Worm (Caenorhabditis elegans): ENCODE measurements around the gene Y48A6C.8.
A peak's percentile ranks its signal among the peaks of the same experiment; 100 is the strongest.

The Y48A6C.8 gene

DNA sequence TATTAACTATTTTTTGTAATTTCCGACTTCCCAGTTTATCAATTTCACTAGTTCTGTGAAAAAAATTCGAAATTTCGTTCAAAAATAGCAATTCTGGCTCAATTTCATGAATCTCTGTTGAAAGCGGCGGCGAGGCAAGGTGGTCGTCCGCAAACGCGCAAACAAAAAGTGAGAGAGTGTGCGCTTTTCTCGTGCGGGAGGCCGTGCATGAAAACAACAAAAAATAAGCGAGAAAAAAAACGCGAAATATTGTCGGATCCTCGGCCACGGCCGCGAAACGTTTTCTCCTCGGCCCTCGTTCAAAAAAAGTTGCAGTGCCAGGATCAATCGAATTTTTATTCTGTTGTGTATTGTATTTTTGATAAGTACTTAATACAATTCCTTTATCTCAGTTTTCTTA is 14.7 kb downstream of the Y48A6C.8 start (continued):
- no peak for TF ChIP-seq F23B12.7 (tag; optimal IDR thresholded peaks at IDR 0.05; ENCODE audit: insufficient read depth)
- TF ChIP-seq rpc-1 (optimal IDR thresholded peaks at IDR 0.05): no peak
- TF ChIP-seq rpc-1 (tag; optimal IDR thresholded peaks at IDR 0.05): no peak
- TF ChIP-seq gei-17 (GFP tag; optimal IDR thresholded peaks at IDR 0.05): no peak
- no peak for TF ChIP-seq ZK185.1 (tag; optimal IDR thresholded peaks at IDR 0.05; ENCODE audit: poor library complexity, severe bottlenecking)
- TF ChIP-seq aptf-2 (GFP tag; conservative IDR thresholded peaks at IDR 0.05): no peak
- peak; percentile 18 for TF ChIP-seq tbp1 (GFP tag; optimal IDR thresholded peaks at IDR 0.05)
- TF ChIP-seq madf-8 (GFP tag; conservative IDR thresholded peaks at IDR 0.05): no peak
- no peak for TF ChIP-seq B0035.1 (tag; optimal IDR thresholded peaks at IDR 0.05)
- no peak for TF ChIP-seq C17E4.6 (GFP tag; IDR thresholded peaks at IDR 0.05)
- TF ChIP-seq tbx-9 (tag; optimal IDR thresholded peaks at IDR 0.05; ENCODE audit: borderline replicate concordance): no peak
- TF ChIP-seq ceh-91 (GFP tag; IDR thresholded peaks at IDR 0.05): no peak
- TF ChIP-seq Y56A3A.18 (GFP tag; IDR thresholded peaks at IDR 0.05): no peak
- peak; percentile 42 for TF ChIP-seq egrh-3 (GFP tag; IDR thresholded peaks at IDR 0.05)
- peak; percentile 59 for TF ChIP-seq lin-54 (GFP tag; optimal IDR thresholded peaks at IDR 0.05)
- no peak for TF ChIP-seq cebp-1 (GFP tag; IDR thresholded peaks at IDR 0.05)
- peak; percentile 71 for TF ChIP-seq cebp-1 (tag; optimal IDR thresholded peaks at IDR 0.05)
- TF ChIP-seq sptf-2 (GFP tag; optimal IDR thresholded peaks at IDR 0.05): no peak
- no peak for TF ChIP-seq snpc-3.4 (tag; optimal IDR thresholded peaks at IDR 0.05)
- no peak for TF ChIP-seq egl-44 (GFP tag; IDR thresholded peaks at IDR 0.05)
- TF ChIP-seq madf-6 (GFP tag; IDR thresholded peaks at IDR 0.05): no peak
- no peak for TF ChIP-seq F52B5.7 (tag; optimal IDR thresholded peaks at IDR 0.05)
- TF ChIP-seq hmg-1.2 (GFP tag; IDR thresholded peaks at IDR 0.05): peak; percentile 55
- no peak for TF ChIP-seq pha-4 (tag; optimal IDR thresholded peaks at IDR 0.05)
- no peak for TF ChIP-seq Y95B8A.8 (GFP tag; IDR thresholded peaks at IDR 0.05)
- TF ChIP-seq snpc-1.1 (tag; optimal IDR thresholded peaks at IDR 0.05; ENCODE audit: insufficient read depth): no peak
- TF ChIP-seq madf-3 (GFP tag; IDR thresholded peaks at IDR 0.05): no peak
- TF ChIP-seq him-1 (tag; optimal IDR thresholded peaks at IDR 0.05): no peak
- TF ChIP-seq ama-1 (optimal IDR thresholded peaks at IDR 0.05): no peak
- TF ChIP-seq ama-1 (GFP tag; optimal IDR thresholded peaks at IDR 0.05): no peak
- no peak for TF ChIP-seq T26A5.8 (tag; optimal IDR thresholded peaks at IDR 0.05)
- no peak for TF ChIP-seq F49E8.2 (tag; optimal IDR thresholded peaks at IDR 0.05; ENCODE audit: insufficient read depth)
- peak; percentile 49; the same call in 1 of the 2 replicates for TF ChIP-seq pbrm-1 (GFP tag; IDR thresholded peaks at IDR 0.05)
- no peak for TF ChIP-seq ztf-22 (GFP tag; optimal IDR thresholded peaks at IDR 0.05)
- TF ChIP-seq mel-28 (tag; optimal IDR thresholded peaks at IDR 0.05; ENCODE audit: borderline replicate concordance): no peak
- no peak for TF ChIP-seq nfya-1 (tag; optimal IDR thresholded peaks at IDR 0.05; ENCODE audit: borderline replicate concordance, insufficient read depth)
- peak; percentile 59; the same call in 1 of the 2 replicates for TF ChIP-seq Y53G8AR.9 (GFP tag; conservative IDR thresholded peaks at IDR 0.05)
- TF ChIP-seq unc-130 (GFP tag; optimal IDR thresholded peaks at IDR 0.05): peak; percentile 23
- no peak for TF ChIP-seq F39B2.1 (GFP tag; IDR thresholded peaks at IDR 0.05)
- TF ChIP-seq cebp-2 (GFP tag; IDR thresholded peaks at IDR 0.05): no peak
- TF ChIP-seq K11D2.4 (GFP tag; IDR thresholded peaks at IDR 0.05): peak; percentile 81
- peak; percentile 92 for TF ChIP-seq ztf-18 (tag; optimal IDR thresholded peaks at IDR 0.05)
- no peak for TF ChIP-seq efl-1 (GFP tag; optimal IDR thresholded peaks at IDR 0.05)
- TF ChIP-seq let-526 (GFP tag; IDR thresholded peaks at IDR 0.05): no peak
- TF ChIP-seq B0019.2 (GFP tag; conservative IDR thresholded peaks at IDR 0.05): no peak
- TF ChIP-seq F10E7.11 (tag; optimal IDR thresholded peaks at IDR 0.05): no peak
- peak; percentile 81 for TF ChIP-seq zfh-2 (GFP tag; conservative IDR thresholded peaks at IDR 0.05)
- TF ChIP-seq repo-1 (tag; optimal IDR thresholded peaks at IDR 0.05): no peak
- no peak for TF ChIP-seq nhr-27 (tag; optimal IDR thresholded peaks at IDR 0.05)
